Worm (Caenorhabditis elegans): ENCODE data around the gene btf-1.

Gene btf-1

DNA sequence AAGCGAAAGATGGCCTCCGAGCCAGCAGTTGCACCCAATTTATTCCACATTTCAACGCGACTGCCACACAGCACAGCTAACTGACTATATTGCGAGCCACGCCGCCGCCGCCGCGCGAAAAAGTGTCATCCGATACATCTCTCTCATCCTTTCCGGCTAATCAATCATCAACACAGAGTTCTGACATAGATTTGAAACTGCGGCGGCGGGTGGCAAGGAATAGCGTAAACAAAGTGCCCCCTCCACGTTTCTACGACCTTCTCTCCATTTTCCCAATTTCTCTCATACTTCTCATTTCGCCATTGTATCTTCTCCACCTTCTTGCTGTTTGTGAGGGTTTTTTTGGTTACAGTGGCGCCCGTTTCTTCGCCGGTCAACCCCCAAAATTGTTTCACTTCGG, 10.6 kb upstream of the btf-1 start:
- TF ChIP-seq lin-39 (tag; optimal IDR thresholded peaks at IDR 0.05) (peak; percentile 86), nhr-25 (tag; optimal IDR thresholded peaks at IDR 0.05) (peak; percentile 61), snpc-4 (tag; optimal IDR thresholded peaks at IDR 0.05) (peak; percentile 8), nhr-77 (tag; optimal IDR thresholded peaks at IDR 0.05) (no peak), tbx-2 (tag; optimal IDR thresholded peaks at IDR 0.05) (no peak), pha-4 (tag; optimal IDR thresholded peaks at IDR 0.05) (peak; percentile 79), daf-12 (tag; optimal IDR thresholded peaks at IDR 0.05) (no peak), elt-1 (tag; optimal IDR thresholded peaks at IDR 0.05) (no peak), hmg-11 (tag; optimal IDR thresholded peaks at IDR 0.05) (peak; percentile 35), lin-15B (tag; optimal IDR thresholded peaks at IDR 0.05) (peak; percentile 14), nhr-67 (tag; optimal IDR thresholded peaks at IDR 0.05) (no peak), unc-62 (GFP tag; optimal IDR thresholded peaks at IDR 0.05) (peak; percentile 70), unc-39 (tag; optimal IDR thresholded peaks at IDR 0.05) (no peak), egl-5 (tag; optimal IDR thresholded peaks at IDR 0.05) (peak; percentile 7)

DNA sequence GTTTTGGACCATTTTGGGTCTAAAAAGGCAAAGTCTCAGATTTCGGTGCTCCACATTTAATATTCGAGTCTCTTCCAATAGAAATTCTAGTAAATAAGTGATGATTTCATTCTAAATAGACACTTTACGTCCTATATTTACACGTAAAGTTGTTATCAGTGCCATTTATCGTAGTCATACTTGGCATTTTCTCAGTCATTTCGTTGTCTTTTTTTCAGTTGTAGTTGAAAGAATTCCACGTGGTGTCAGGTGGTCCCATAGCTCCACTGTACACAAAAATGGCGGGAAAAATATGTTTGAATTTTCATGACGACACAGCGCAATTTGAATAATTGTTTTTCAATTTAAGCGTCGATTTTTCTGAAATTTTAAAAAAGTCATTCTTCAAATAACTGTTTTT, 9.6 kb upstream of the btf-1 start:
- no peak for TF ChIP-seq R02D3.7 (tag; optimal IDR thresholded peaks at IDR 0.05)
- TF ChIP-seq pha-4 (tag; optimal IDR thresholded peaks at IDR 0.05): peak; percentile 37
- no peak for TF ChIP-seq ceh-16 (tag; optimal IDR thresholded peaks at IDR 0.05)
- peak; percentile 58 for TF ChIP-seq pqm-1 (tag; optimal IDR thresholded peaks at IDR 0.05)
- TF ChIP-seq nfya-1 (tag; optimal IDR thresholded peaks at IDR 0.05; ENCODE audit: insufficient read depth): no peak
- no peak for TF ChIP-seq zag-1 (tag; optimal IDR thresholded peaks at IDR 0.05)
- peak; percentile 70 for TF ChIP-seq elt-2 (tag; optimal IDR thresholded peaks at IDR 0.05)
- TF ChIP-seq nhr-28 (tag; optimal IDR thresholded peaks at IDR 0.05): no peak
- TF ChIP-seq elt-1 (tag; optimal IDR thresholded peaks at IDR 0.05): no peak
- no peak for TF ChIP-seq mdl-1 (tag; optimal IDR thresholded peaks at IDR 0.05)
- no peak for TF ChIP-seq ZK546.5 (tag; optimal IDR thresholded peaks at IDR 0.05)
- TF ChIP-seq ceh-9 (tag; optimal IDR thresholded peaks at IDR 0.05): no peak
- TF ChIP-seq nhr-76 (tag; optimal IDR thresholded peaks at IDR 0.05): no peak

DNA sequence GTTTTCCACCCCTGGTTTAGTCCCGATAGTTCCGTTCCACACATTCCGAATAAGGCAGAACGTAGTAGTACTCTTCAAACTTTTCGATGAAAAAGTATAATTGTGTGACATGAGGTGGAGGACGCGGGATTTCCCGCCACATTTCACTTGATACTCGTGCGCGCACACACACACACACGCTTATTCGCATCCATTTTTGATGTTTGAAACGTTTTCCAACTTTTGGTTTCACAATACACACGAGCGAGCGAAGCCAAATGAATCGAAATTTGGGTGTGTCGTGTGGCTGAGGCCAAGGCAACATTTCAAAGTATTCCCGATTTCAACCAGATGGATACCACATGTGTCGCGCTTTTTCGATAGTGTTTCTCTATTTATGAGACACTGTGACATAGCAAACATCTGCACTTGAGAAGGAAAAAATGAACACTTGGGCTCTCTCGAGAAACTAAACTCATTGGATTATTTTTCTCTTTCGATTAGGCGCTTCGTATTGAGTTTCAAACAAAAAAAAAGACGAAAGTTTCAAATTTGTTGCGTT, 6.3 kb upstream of the btf-1 start:
- TF ChIP-seq nhr-11 (tag; optimal IDR thresholded peaks at IDR 0.05): no peak
- no peak for TF ChIP-seq eor-1 (tag; optimal IDR thresholded peaks at IDR 0.05)
- TF ChIP-seq nhr-23 (tag; optimal IDR thresholded peaks at IDR 0.05): no peak
- TF ChIP-seq nhr-77 (tag; optimal IDR thresholded peaks at IDR 0.05): no peak
- TF ChIP-seq ceh-9 (tag; optimal IDR thresholded peaks at IDR 0.05): no peak
- no peak for TF ChIP-seq skn-1 (tag; optimal IDR thresholded peaks at IDR 0.05)
- no peak for TF ChIP-seq nhr-237 (tag; optimal IDR thresholded peaks at IDR 0.05)
- no peak for TF ChIP-seq ceh-28 (tag; optimal IDR thresholded peaks at IDR 0.05)
- TF ChIP-seq nfya-1 (tag; optimal IDR thresholded peaks at IDR 0.05; ENCODE audit: insufficient read depth): no peak
- no peak for TF ChIP-seq ztf-4 (tag; optimal IDR thresholded peaks at IDR 0.05)
- no peak for TF ChIP-seq mml-1 (tag; optimal IDR thresholded peaks at IDR 0.05)
- no peak for TF ChIP-seq pqm-1 (tag; optimal IDR thresholded peaks at IDR 0.05)
- TF ChIP-seq pha-4 (tag; optimal IDR thresholded peaks at IDR 0.05): no peak
- TF ChIP-seq unc-62 (GFP tag; optimal IDR thresholded peaks at IDR 0.05): no peak
- no peak for TF ChIP-seq unc-39 (tag; optimal IDR thresholded peaks at IDR 0.05)
- TF ChIP-seq aly-2 (tag; optimal IDR thresholded peaks at IDR 0.05): no peak

DNA sequence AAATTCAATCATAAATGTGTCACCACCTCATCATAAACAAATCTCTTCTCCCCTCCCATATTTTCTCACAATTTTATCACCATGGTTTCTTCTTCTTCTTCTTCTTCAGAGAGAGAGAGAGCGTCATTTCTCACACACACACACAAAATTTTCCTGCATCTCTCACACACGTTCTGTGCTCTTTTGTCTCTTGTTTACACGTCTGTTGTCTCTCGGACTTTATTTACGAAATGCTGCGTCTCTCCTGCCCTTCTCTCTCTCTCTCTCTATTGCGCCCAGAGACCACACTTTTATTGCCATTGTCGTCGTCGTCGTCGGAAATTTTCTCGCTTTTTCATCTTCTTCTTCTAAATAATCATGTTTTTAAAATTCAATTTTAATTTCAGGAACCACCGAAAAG, 4.8 kb upstream of the btf-1 start, which contains the start of gene lec-1:
lec-1 (plus strand) TSS at position 387 of the 400 bp plus-strand sequence.
- TF ChIP-seq ceh-16 (tag; optimal IDR thresholded peaks at IDR 0.05): no peak
- no peak for TF ChIP-seq nhr-12 (tag; optimal IDR thresholded peaks at IDR 0.05)
- TF ChIP-seq fkh-10 (GFP tag; optimal IDR thresholded peaks at IDR 0.05): peak; percentile 35
- TF ChIP-seq snpc-4 (tag; optimal IDR thresholded peaks at IDR 0.05): peak; percentile 6
- TF ChIP-seq nfya-1 (tag; optimal IDR thresholded peaks at IDR 0.05; ENCODE audit: insufficient read depth): peak; percentile 74
- peak; percentile 98 for TF ChIP-seq pha-4 (tag; optimal IDR thresholded peaks at IDR 0.05)
- peak; percentile 3 for TF ChIP-seq unc-62 (GFP tag; optimal IDR thresholded peaks at IDR 0.05)
- TF ChIP-seq ztf-4 (tag; optimal IDR thresholded peaks at IDR 0.05): no peak
- TF ChIP-seq egl-5 (tag; optimal IDR thresholded peaks at IDR 0.05): peak; percentile 88
- TF ChIP-seq hmg-11 (tag; optimal IDR thresholded peaks at IDR 0.05): peak; percentile 46
- TF ChIP-seq nhr-23 (tag; optimal IDR thresholded peaks at IDR 0.05): peak; percentile 1
- peak; percentile 57 for TF ChIP-seq elt-2 (tag; optimal IDR thresholded peaks at IDR 0.05)
- peak; percentile 12 for TF ChIP-seq lin-15B (tag; optimal IDR thresholded peaks at IDR 0.05)
- TF ChIP-seq ceh-9 (tag; optimal IDR thresholded peaks at IDR 0.05): no peak
- TF ChIP-seq ceh-28 (tag; optimal IDR thresholded peaks at IDR 0.05): no peak
- peak; percentile 52 for TF ChIP-seq fkh-2 (tag; optimal IDR thresholded peaks at IDR 0.05)
- peak; percentile 41 for TF ChIP-seq ama-1 (optimal IDR thresholded peaks at IDR 0.05)
- TF ChIP-seq pqm-1 (tag; optimal IDR thresholded peaks at IDR 0.05): peak; percentile 67

All from whole organism, L3 larva.